Fruit fly (Drosophila melanogaster) whole organism, adult: ENCODE measurements around the gene CG7606.

Experiments used
- CG11617 ChIP-seq: fragments of 200-800 bp; sonication (Bioruptor generic); optimal IDR thresholded peaks from 2 replicates; lab custom pipeline; 2017; ENCODE audit warnings: mild to moderate bottlenecking, missing biosample characterization, missing genetic modification reagents, missing genetic modification characterization
- CG12768 ChIP-seq: fragments of 200-800 bp; sonication (Bioruptor generic); optimal IDR thresholded peaks from 2 replicates; lab custom pipeline; 2017; ENCODE audit warnings: missing biosample characterization, missing genetic modification characterization, mild to moderate bottlenecking, moderate library complexity, missing genetic modification reagents
- CG14711 ChIP-seq: fragments of 200-800 bp; sonication (Bioruptor generic); optimal IDR thresholded peaks from 2 replicates; lab custom pipeline; 2018; ENCODE audit warnings: missing biosample characterization, mild to moderate bottlenecking, missing genetic modification characterization, moderate library complexity
- CG1620 ChIP-seq: fragments of 200-800 bp; sonication (Bioruptor generic); optimal IDR thresholded peaks from 2 replicates; lab custom pipeline; 2016; ENCODE audit warnings: missing biosample characterization, missing genetic modification characterization
- CG33017 ChIP-seq: fragments of 200-800 bp; sonication (Bioruptor generic); optimal IDR thresholded peaks from 2 replicates; lab custom pipeline; 2018; ENCODE audit warnings: missing biosample characterization, mild to moderate bottlenecking, missing genetic modification characterization, moderate library complexity
- CG5204 ChIP-seq: fragments of 200-800 bp; sonication (Bioruptor generic); optimal IDR thresholded peaks from 2 replicates; lab custom pipeline; 2016; ENCODE audit warnings: missing biosample characterization, missing genetic modification characterization
- CG7045 ChIP-seq: fragments of 200-800 bp; sonication (Bioruptor generic); optimal IDR thresholded peaks from 2 replicates; lab custom pipeline; 2017; ENCODE audit warnings: missing biosample characterization, mild to moderate bottlenecking, missing genetic modification characterization
- CG7101 ChIP-seq: fragments of 200-800 bp; sonication (Bioruptor generic); optimal IDR thresholded peaks from 2 replicates; lab custom pipeline; 2018; ENCODE audit warnings: missing biosample characterization, mild to moderate bottlenecking, missing genetic modification characterization, moderate library complexity
- Clk ChIP-seq: fragments of 200-800 bp; sonication (Bioruptor generic); optimal IDR thresholded peaks from 2 replicates; lab custom pipeline; 2017; ENCODE audit warnings: missing biosample characterization, missing genetic modification characterization
- Crg-1 ChIP-seq: fragments of 200-800 bp; sonication (Bioruptor generic); optimal IDR thresholded peaks from 2 replicates; lab custom pipeline; 2016; ENCODE audit warnings: missing biosample characterization, missing genetic modification characterization
- Hr96 ChIP-seq: fragments of 200-800 bp; sonication (Bioruptor generic); optimal IDR thresholded peaks from 2 replicates; lab custom pipeline; 2016; ENCODE audit warnings: missing biosample characterization, missing genetic modification characterization
- Mnt ChIP-seq: fragments of 200-800 bp; sonication (Bioruptor generic); optimal IDR thresholded peaks from 2 replicates; lab custom pipeline; 2016; ENCODE audit warnings: missing biosample characterization, mild to moderate bottlenecking, missing genetic modification characterization
- bab1 ChIP-seq: fragments of 200-800 bp; sonication (Bioruptor generic); optimal IDR thresholded peaks from 3 replicates; lab custom pipeline; 2019; ENCODE audit warnings: missing biosample characterization, mild to moderate bottlenecking, missing genetic modification characterization, moderate library complexity
- cic ChIP-seq: fragments of 200-800 bp; sonication (Bioruptor generic); optimal IDR thresholded peaks from 2 replicates; lab custom pipeline; 2017; ENCODE audit warnings: missing biosample characterization, mild to moderate bottlenecking, missing genetic modification characterization, moderate library complexity
- cnc ChIP-seq, 2 experiments: fragments of >200 bp; optimal IDR thresholded peaks; 2 replicates each; lab custom pipeline; 2017
- kay ChIP-seq: fragments of 200-800 bp; sonication (Bioruptor generic); peaks from one replicate; lab custom pipeline; 2016; ENCODE audit warnings: missing biosample characterization, missing genetic modification characterization, borderline replicate concordance
- ovo ChIP-seq: fragments of 200-800 bp; sonication (Bioruptor generic); optimal IDR thresholded peaks from 2 replicates; lab custom pipeline; 2016; ENCODE audit warnings: missing biosample characterization, missing genetic modification characterization
- pad ChIP-seq: fragments of 200-800 bp; sonication (Bioruptor generic); optimal IDR thresholded peaks from 3 replicates; lab custom pipeline; 2017; ENCODE audit warnings: missing biosample characterization, missing genetic modification characterization, mild to moderate bottlenecking, moderate library complexity, missing genetic modification reagents
- tj ChIP-seq: fragments of 200-800 bp; sonication (Bioruptor generic); optimal IDR thresholded peaks from 3 replicates; lab custom pipeline; 2017; ENCODE audit warnings: missing biosample characterization, mild to moderate bottlenecking, missing genetic modification characterization, moderate library complexity
- toe ChIP-seq: fragments of 200-800 bp; sonication (Bioruptor generic); optimal IDR thresholded peaks from 2 replicates; lab custom pipeline; 2016; ENCODE audit warnings: missing biosample characterization, missing genetic modification characterization

The CG7606 gene

DNA sequence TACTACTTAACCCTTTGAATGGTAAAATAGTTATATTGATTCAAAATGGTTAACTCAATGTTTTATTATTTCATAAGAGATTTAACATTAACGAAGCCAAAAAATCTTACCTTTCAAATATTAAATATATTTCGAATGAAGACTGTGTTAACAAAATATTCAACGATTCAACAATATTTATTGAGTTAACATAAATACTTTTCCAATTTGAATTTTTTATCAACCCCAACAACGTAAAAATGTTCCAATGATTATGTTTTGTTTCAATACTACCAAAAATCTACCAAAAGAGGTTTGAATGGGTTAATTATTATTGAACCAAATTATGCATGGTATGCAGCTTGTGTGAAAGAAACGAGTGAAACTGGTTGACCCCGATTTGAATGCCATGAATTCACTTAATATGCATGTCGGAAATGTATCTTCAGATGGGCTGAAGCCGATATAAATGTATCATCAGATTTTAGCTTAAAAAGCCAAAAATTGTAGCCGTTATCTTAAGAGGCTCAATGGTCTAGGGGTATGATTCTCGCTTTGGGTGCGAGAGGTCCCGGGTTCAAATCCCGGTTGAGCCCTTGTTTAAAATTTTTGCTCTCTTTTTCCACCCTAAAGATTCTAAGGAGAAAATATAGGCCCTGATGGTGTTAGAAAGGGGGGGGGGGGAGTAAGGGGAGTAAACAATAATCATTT, 35.0 kb downstream of the CG7606 start:
- TF ChIP-seq cic (GFP tag; lab: Kevin White, UChicago) (no peak), cnc (optimal IDR thresholded peaks at IDR 0.05; lab: Kevin White, UChicago) (no peak), Mnt (no peak), bab1 (GFP tag; lab: Kevin White, UChicago) (peak; percentile 40), kay (GFP tag; lab: Kevin White, UChicago) (no peak), Crg-1 (GFP tag; lab: Kevin White, UChicago) (no peak), tj (GFP tag; lab: Kevin White, UChicago) (peak; percentile 56), CG1620 (GFP tag; lab: Kevin White, UChicago) (no peak)

DNA sequence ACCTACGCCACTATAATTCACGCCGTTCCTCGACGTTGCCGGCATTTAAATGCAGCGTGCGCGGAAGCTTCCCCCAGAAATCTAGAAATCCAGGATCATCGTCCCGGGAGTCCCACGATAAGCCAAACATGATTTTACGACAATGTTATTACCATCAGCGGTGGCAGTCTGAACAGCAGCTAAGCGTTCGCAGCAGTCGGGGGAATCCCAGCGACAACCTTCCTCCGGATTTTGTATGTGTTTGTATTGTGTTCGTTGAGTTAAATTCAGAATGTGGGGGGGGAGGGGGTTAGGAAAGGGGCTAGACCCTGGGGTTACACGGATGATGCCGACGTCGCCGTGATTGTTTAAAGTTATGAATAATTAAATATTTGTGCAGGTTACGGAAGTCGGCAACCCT, 47.7 kb downstream of the CG7606 start:
- TF ChIP-seq CG11617 (GFP tag; lab: Kevin White, UChicago) = no peak

DNA sequence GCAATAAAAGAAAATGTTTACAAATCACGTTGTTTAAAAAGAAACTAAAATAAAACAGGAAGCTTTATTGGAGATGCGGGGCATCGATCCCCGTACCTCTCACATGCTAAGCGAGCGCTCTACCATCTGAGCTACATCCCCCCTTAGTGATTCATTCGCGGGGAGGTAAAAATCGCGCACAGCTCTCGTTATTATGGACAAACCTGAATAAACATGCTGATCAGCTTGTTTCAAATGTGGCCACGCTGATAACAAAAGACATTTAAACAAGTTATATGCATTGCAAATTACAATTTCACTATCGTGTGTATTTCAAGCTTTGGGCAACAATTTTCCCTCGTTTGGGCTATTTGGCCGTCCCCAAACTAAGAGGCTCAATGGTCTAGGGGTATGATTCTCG, 48.9 kb downstream of the CG7606 start:
- TF ChIP-seq cnc (optimal IDR thresholded peaks at IDR 0.05; lab: Kevin White, UChicago) (no peak), Crg-1 (GFP tag; lab: Kevin White, UChicago) (no peak), CG7101 (tag; lab: Kevin White, UChicago) (no peak), CG14711 (tag; lab: Kevin White, UChicago) (no peak), Clk (GFP tag; lab: Kevin White, UChicago) (no peak), CG1620 (GFP tag; lab: Kevin White, UChicago) (no peak), pad (GFP tag; lab: Kevin White, UChicago) (no peak), CG11617 (GFP tag; lab: Kevin White, UChicago) (no peak), tj (GFP tag; lab: Kevin White, UChicago) (peak; percentile 50), CG12768 (GFP tag; lab: Kevin White, UChicago) (no peak), Hr96 (no peak), bab1 (GFP tag; lab: Kevin White, UChicago) (peak; percentile 41), kay (GFP tag; lab: Kevin White, UChicago) (peak; percentile 82), cic (GFP tag; lab: Kevin White, UChicago) (no peak), CG7045 (GFP tag; lab: Kevin White, UChicago) (no peak), CG33017 (tag; lab: Kevin White, UChicago) (no peak), CG5204 (GFP tag; lab: Kevin White, UChicago) (no peak), Mnt (no peak), toe (GFP tag; lab: Kevin White, UChicago) (no peak), ovo (no peak)

DNA sequence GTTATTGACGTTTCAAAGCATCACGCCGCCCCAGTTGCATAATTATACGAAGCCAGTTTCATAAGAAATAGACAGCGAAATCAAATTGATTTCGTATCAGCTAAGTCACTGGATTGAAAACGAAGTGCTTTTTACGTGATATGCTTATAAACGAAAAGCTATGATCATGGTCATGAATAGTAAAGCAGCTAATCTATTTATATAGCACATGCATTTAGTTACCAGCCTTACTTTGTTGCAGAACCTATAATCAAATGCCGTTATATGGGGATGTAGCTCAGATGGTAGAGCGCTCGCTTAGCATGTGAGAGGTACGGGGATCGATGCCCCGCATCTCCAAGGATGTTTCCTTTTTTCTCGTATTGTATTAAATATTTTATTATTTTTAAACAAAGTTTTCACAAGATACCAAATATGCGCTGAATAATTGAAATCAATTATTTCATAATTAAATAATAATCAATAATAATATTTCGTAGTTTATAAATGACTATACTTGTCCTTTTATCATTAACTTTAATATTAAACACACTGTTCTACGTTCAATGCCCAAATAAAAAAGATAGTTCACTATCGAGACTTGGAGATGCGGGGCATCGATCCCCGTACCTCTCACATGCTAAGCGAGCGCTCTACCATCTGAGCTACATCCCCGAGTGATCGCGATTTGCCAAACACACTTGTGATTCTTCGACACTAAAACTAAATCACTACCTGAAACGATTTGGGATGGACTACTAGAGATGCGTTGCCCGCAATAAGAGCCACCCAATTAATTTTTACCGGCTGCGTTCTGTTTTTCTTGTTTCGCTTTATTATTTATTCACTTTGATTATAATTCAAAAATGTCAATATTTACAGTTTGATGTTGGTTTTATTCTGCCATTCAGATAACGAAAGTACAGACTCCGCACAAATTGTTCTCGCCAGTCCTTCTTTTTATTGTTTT, 50.0 kb downstream of the CG7606 start:
- TF ChIP-seq CG7101 (tag; lab: Kevin White, UChicago) (no peak), bab1 (GFP tag; lab: Kevin White, UChicago) (peak; percentile 22)

DNA sequence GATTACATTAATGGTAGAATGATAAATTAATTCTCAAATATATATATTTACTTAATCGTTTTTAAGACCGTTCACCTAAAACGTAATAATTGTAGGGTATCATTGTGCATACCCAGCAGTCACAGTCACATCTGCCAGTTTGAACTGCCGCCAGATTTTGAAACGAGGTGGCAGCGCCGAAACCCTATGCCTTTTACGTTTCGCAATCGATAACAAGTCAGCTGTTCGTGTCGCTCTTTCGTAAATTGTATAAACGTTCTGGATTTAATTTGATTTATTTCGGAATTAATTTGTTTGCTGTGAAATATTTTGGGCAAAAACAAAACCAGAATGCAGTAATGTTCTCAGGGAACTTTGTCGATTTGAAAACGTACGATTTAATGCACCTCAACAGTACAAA, 51.1 kb downstream of the CG7606 start, which contains the start of gene CG14322:
Gene CG14322 (plus strand): TSS at position 236 of the 400 bp plus-strand sequence.
- TF ChIP-seq pad (GFP tag; lab: Kevin White, UChicago) (no peak), kay (GFP tag; lab: Kevin White, UChicago) (no peak), Mnt (no peak), bab1 (GFP tag; lab: Kevin White, UChicago) (peak; percentile 19), CG14711 (tag; lab: Kevin White, UChicago) (peak; percentile 10), toe (GFP tag; lab: Kevin White, UChicago) (peak; percentile 30), Hr96 (no peak)
